Fruit fly (Drosophila melanogaster): ENCODE results near the gene CG6834.

dm6 chr3R:11684316-11684715, 3.6 kb downstream of the CG6834 start, which contains the start of gene CG6830:
- no peak for TF ChIP-seq psq (optimal IDR thresholded peaks at IDR 0.05)
- no peak for TF ChIP-seq h (optimal IDR thresholded peaks at IDR 0.05)
- no peak for TF ChIP-seq insv (optimal IDR thresholded peaks at IDR 0.05)
